Fruit fly (Drosophila melanogaster) whole organism, embryonic: ENCODE measurements around the gene Rad17.
A peak's percentile ranks its signal among the peaks of the same experiment; 100 is the strongest.

Experiments
- Adf1 ChIP-seq: fragments of 200-800 bp; sonication (Bioruptor generic); IDR thresholded peaks from 2 replicates; pipeline ENCODE4 v1.3.6; 2022; ENCODE audit warnings: missing biosample characterization, missing genetic modification characterization
- Bdp1 ChIP-seq: fragments of 200-800 bp; sonication (Bioruptor generic); optimal IDR thresholded peaks from 3 replicates; lab custom pipeline; 2016; ENCODE audit warnings: missing biosample characterization, missing genetic modification characterization
- Bgb ChIP-seq: fragments of 200-800 bp; sonication (Bioruptor generic); IDR thresholded peaks from 2 replicates; pipeline ENCODE4 v1.3.6; 2022; ENCODE audit warnings: missing biosample characterization, missing genetic modification characterization; ENCODE audit not compliant: partially characterized antibody
- CG10209 ChIP-seq: fragments of 200-800 bp; sonication (Bioruptor generic); optimal IDR thresholded peaks from 3 replicates; lab custom pipeline; 2017; ENCODE audit warnings: missing biosample characterization, mild to moderate bottlenecking, missing genetic modification characterization, missing genetic modification reagents
- CG10565 ChIP-seq: fragments of 200-800 bp; sonication (Bioruptor generic); optimal IDR thresholded peaks from 3 replicates; lab custom pipeline; 2016; ENCODE audit warnings: missing biosample characterization, mild to moderate bottlenecking, missing genetic modification characterization
- CG11560 ChIP-seq: fragments of 200-800 bp; sonication (Bioruptor generic); IDR thresholded peaks from 3 replicates; pipeline ENCODE4 v1.3.6; 2022; ENCODE audit warnings: missing biosample characterization, missing genetic modification characterization
- CG1603 ChIP-seq: fragments of 200-800 bp; sonication (Bioruptor generic); optimal IDR thresholded peaks from 2 replicates; lab custom pipeline; 2019; ENCODE audit warnings: missing biosample characterization, mild to moderate bottlenecking, missing genetic modification characterization, moderate library complexity
- CG1647 ChIP-seq: fragments of 200-800 bp; sonication (Bioruptor generic); optimal IDR thresholded peaks from 3 replicates; lab custom pipeline; 2016; ENCODE audit warnings: missing biosample characterization, missing genetic modification characterization
- CG17802 ChIP-seq: fragments of 200-800 bp; sonication (Bioruptor generic); optimal IDR thresholded peaks from 2 replicates; lab custom pipeline; 2018; ENCODE audit warnings: missing biosample characterization, mild to moderate bottlenecking, missing genetic modification characterization, moderate library complexity
- CG31224 ChIP-seq: fragments of 200-800 bp; sonication (Bioruptor generic); IDR thresholded peaks from 2 replicates; pipeline ENCODE4 v1.3.6; 2022; ENCODE audit warnings: missing biosample characterization, missing genetic modification characterization
- CG31441 ChIP-seq: fragments of 200-800 bp; sonication (Bioruptor generic); IDR thresholded peaks from 2 replicates; pipeline ENCODE4 v1.3.6; 2022; ENCODE audit warnings: missing biosample characterization, missing genetic modification characterization
- CG3163 ChIP-seq: fragments of 200-800 bp; sonication (Bioruptor generic); optimal IDR thresholded peaks from 3 replicates; lab custom pipeline; 2016; ENCODE audit warnings: missing biosample characterization, missing genetic modification characterization
- CG5245 ChIP-seq: fragments of 200-800 bp; sonication (Bioruptor generic); optimal IDR thresholded peaks from 3 replicates; lab custom pipeline; 2016; ENCODE audit warnings: missing biosample characterization, missing genetic modification characterization
- CG6254 ChIP-seq: fragments of 200-800 bp; sonication (Bioruptor generic); optimal IDR thresholded peaks from 3 replicates; lab custom pipeline; 2017; ENCODE audit warnings: mild to moderate bottlenecking, missing biosample characterization, missing genetic modification reagents, missing genetic modification characterization
- CG6813 ChIP-seq: fragments of 200-800 bp; sonication (Bioruptor generic); optimal IDR thresholded peaks from 2 replicates; lab custom pipeline; 2017; ENCODE audit warnings: missing biosample characterization, missing genetic modification characterization, mild to moderate bottlenecking, moderate library complexity, missing genetic modification reagents
- CG7372 ChIP-seq: fragments of 200-800 bp; sonication (Bioruptor generic); IDR thresholded peaks from 2 replicates; pipeline ENCODE4 v1.3.6; 2022; ENCODE audit warnings: missing biosample characterization, missing genetic modification characterization
- Chrac-16 ChIP-seq: fragments of 200-800 bp; sonication (Bioruptor generic); optimal IDR thresholded peaks from 3 replicates; lab custom pipeline; 2016; ENCODE audit warnings: missing biosample characterization, missing genetic modification characterization
- CkIIα-i1 ChIP-seq: fragments of 200-800 bp; sonication (Bioruptor generic); IDR thresholded peaks from 2 replicates; pipeline ENCODE4 v1.3.6; 2022; ENCODE audit warnings: missing biosample characterization, missing genetic modification characterization
- D19A ChIP-seq: fragments of 200-800 bp; optimal IDR thresholded peaks from 3 replicates; lab custom pipeline; 2019; ENCODE audit warnings: missing biosample characterization, mild to moderate bottlenecking, missing genetic modification characterization, moderate library complexity
- Deaf1 ChIP-seq: fragments of 200-800 bp; optimal IDR thresholded peaks from 3 replicates; lab custom pipeline; 2019; ENCODE audit warnings: missing biosample characterization, mild to moderate bottlenecking, missing genetic modification characterization, moderate library complexity
- Dip2 ChIP-seq: fragments of 200-800 bp; sonication (Bioruptor generic); IDR thresholded peaks from 2 replicates; pipeline ENCODE4 v1.3.6; 2022; ENCODE audit warnings: missing biosample characterization, missing genetic modification characterization
- Doc2 ChIP-seq: fragments of 200-800 bp; sonication (Bioruptor generic); IDR thresholded peaks from 2 replicates; pipeline ENCODE4 v1.3.6; 2022; ENCODE audit warnings: missing biosample characterization, missing genetic modification characterization
- Ets65A ChIP-seq: fragments of 200-800 bp; sonication (Bioruptor generic); peaks from one replicate; lab custom pipeline; 2016; ENCODE audit warnings: missing biosample characterization, missing genetic modification characterization
- Fer2 ChIP-seq: fragments of 200-800 bp; sonication (Bioruptor generic); optimal IDR thresholded peaks from 2 replicates; lab custom pipeline; 2018; ENCODE audit warnings: missing biosample characterization, mild to moderate bottlenecking, missing genetic modification characterization, moderate library complexity
- HHEX ChIP-seq: fragments of 200-800 bp; sonication (Bioruptor generic); optimal IDR thresholded peaks from 3 replicates; lab custom pipeline; 2017; ENCODE audit warnings: missing biosample characterization, mild to moderate bottlenecking, missing genetic modification characterization, missing genetic modification reagents
- Hr78 ChIP-seq, 2 experiments: fragments of 200-800 bp in 1 of 2; fragments of >200 bp in 1 of 2; sonication (Bioruptor generic) in 1 of 2; optimal IDR thresholded peaks; 2 replicates each; lab custom pipeline; 2017 to 2019; ENCODE audit warnings: missing biosample characterization in 2 of 2, missing genetic modification characterization in 2 of 2, mild to moderate bottlenecking in 1 of 2, moderate library complexity in 1 of 2
- MESR4 ChIP-seq: fragments of 200-800 bp; sonication (Bioruptor generic); optimal IDR thresholded peaks from 2 replicates; lab custom pipeline; 2018; ENCODE audit warnings: missing biosample characterization, mild to moderate bottlenecking, missing genetic modification characterization, moderate library complexity
- Mad ChIP-seq: fragments of 200-800 bp; sonication (Bioruptor generic); optimal IDR thresholded peaks from 2 replicates; lab custom pipeline; 2016; ENCODE audit warnings: missing biosample characterization, missing genetic modification characterization
- NfI ChIP-seq: fragments of 200-800 bp; sonication (Bioruptor generic); optimal IDR thresholded peaks from 3 replicates; lab custom pipeline; 2018; ENCODE audit warnings: missing biosample characterization, mild to moderate bottlenecking, missing genetic modification characterization, moderate library complexity
- Oaz ChIP-seq: fragments of 200-800 bp; sonication (Bioruptor generic); IDR thresholded peaks from 2 replicates; pipeline ENCODE4 v1.3.6; 2022; ENCODE audit warnings: missing biosample characterization, missing genetic modification characterization
- Optix ChIP-seq: fragments of 200-800 bp; sonication (Bioruptor generic); IDR thresholded peaks from 3 replicates; pipeline ENCODE4 v1.3.6; 2022; ENCODE audit warnings: missing biosample characterization, missing genetic modification characterization
- Side ChIP-seq: fragments of 200-800 bp; sonication (Bioruptor generic); optimal IDR thresholded peaks from 2 replicates; lab custom pipeline; 2016; ENCODE audit warnings: missing biosample characterization, missing genetic modification characterization
- Sox102F ChIP-seq: fragments of 200-800 bp; sonication (Bioruptor generic); optimal IDR thresholded peaks from 2 replicates; lab custom pipeline; 2018; ENCODE audit warnings: missing biosample characterization, mild to moderate bottlenecking, missing genetic modification characterization, moderate library complexity
- Sry-β ChIP-seq: fragments of 200-800 bp; sonication (Bioruptor generic); optimal IDR thresholded peaks from 2 replicates; lab custom pipeline; 2018; ENCODE audit warnings: missing biosample characterization, mild to moderate bottlenecking, missing genetic modification characterization, moderate library complexity
- ab ChIP-seq: fragments of 200-800 bp; sonication (Bioruptor generic); optimal IDR thresholded peaks from 2 replicates; lab custom pipeline; 2016; ENCODE audit warnings: missing biosample characterization, missing genetic modification characterization
- crp ChIP-seq, 2 experiments: fragments of 200-800 bp; sonication (Bioruptor generic); optimal IDR thresholded peaks; 2 replicates in 1 of 2; 3 replicates in 1 of 2; lab custom pipeline; 2017; ENCODE audit warnings: missing biosample characterization in 2 of 2, missing genetic modification characterization in 2 of 2, mild to moderate bottlenecking in 1 of 2, moderate library complexity in 1 of 2
- dm ChIP-seq: fragments of 200-800 bp; sonication (Bioruptor generic); optimal IDR thresholded peaks from 3 replicates; lab custom pipeline; 2016; ENCODE audit warnings: missing biosample characterization, missing genetic modification characterization
- hth ChIP-seq: fragments of >200 bp; optimal IDR thresholded peaks from 2 replicates; lab custom pipeline; 2017; ENCODE audit warnings: inconsistent platforms
- kni ChIP-seq: fragments of 200-800 bp; sonication (Bioruptor generic); optimal IDR thresholded peaks from 3 replicates; lab custom pipeline; 2017; ENCODE audit warnings: mild to moderate bottlenecking, missing biosample characterization, missing genetic modification reagents, missing genetic modification characterization
- mam ChIP-seq: fragments of 200-800 bp; sonication (Bioruptor generic); optimal IDR thresholded peaks from 3 replicates; lab custom pipeline; 2016; ENCODE audit warnings: missing biosample characterization, missing genetic modification characterization
- oc ChIP-seq: fragments of 200-800 bp; sonication (Bioruptor generic); optimal IDR thresholded peaks from 2 replicates; lab custom pipeline; 2018; ENCODE audit warnings: missing biosample characterization, mild to moderate bottlenecking, missing genetic modification characterization, moderate library complexity
- p53 ChIP-seq: fragments of 200-800 bp; sonication (Bioruptor generic); optimal IDR thresholded peaks from 2 replicates; lab custom pipeline; 2016; ENCODE audit warnings: missing biosample characterization, missing genetic modification characterization
- peb ChIP-seq: fragments of 200-800 bp; sonication (Bioruptor generic); IDR thresholded peaks from 2 replicates; pipeline ENCODE4 v1.3.6; 2022; ENCODE audit warnings: missing biosample characterization, missing genetic modification characterization
- run ChIP-seq: fragments of 200-800 bp; sonication (Bioruptor generic); optimal IDR thresholded peaks from 3 replicates; lab custom pipeline; 2018; ENCODE audit warnings: missing biosample characterization, mild to moderate bottlenecking, missing genetic modification characterization
- sd ChIP-seq: fragments of 200-800 bp; sonication (Bioruptor generic); optimal IDR thresholded peaks from 3 replicates; lab custom pipeline; 2018; ENCODE audit warnings: missing biosample characterization, mild to moderate bottlenecking, missing genetic modification characterization, moderate library complexity
- slbo ChIP-seq: fragments of 200-800 bp; sonication (Bioruptor generic); IDR thresholded peaks from 2 replicates; pipeline ENCODE4 v1.3.6; 2022; ENCODE audit warnings: missing biosample characterization, missing genetic modification characterization
- so ChIP-seq: fragments of 200-800 bp; sonication (Bioruptor generic); IDR thresholded peaks from 3 replicates; pipeline ENCODE4 v1.3.6; 2022; ENCODE audit warnings: missing biosample characterization, missing genetic modification characterization
- trh ChIP-seq: fragments of 200-800 bp; sonication (Bioruptor generic); optimal IDR thresholded peaks from 2 replicates; lab custom pipeline; 2016; ENCODE audit warnings: missing biosample characterization, missing genetic modification characterization

Gene Rad17

dm6 chr3R:14656760-14657604 is 6.0 kb downstream of the Rad17 start, which contains the start of gene CG3505 (continued):
- no peak for TF ChIP-seq Dip2 (GFP tag; lab: Robert Waterston, UW)
- TF ChIP-seq MESR4 (GFP tag; lab: Kevin White, UChicago) = no peak
- peak in 1 of 2 experiments; percentile 60 for TF ChIP-seq crp (GFP tag; optimal IDR thresholded peaks at IDR 0.05; lab: Kevin White, UChicago)
- TF ChIP-seq trh (GFP tag; lab: Kevin White, UChicago) = no peak
- no peak for TF ChIP-seq CG5245 (GFP tag; lab: Kevin White, UChicago)
- no peak for TF ChIP-seq Hr78 (GFP tag; optimal IDR thresholded peaks at IDR 0.05; lab: Kevin White, UChicago)
- no peak for TF ChIP-seq CG11560 (tag; lab: Robert Waterston, UW)
- no peak for TF ChIP-seq CG6254 (GFP tag; lab: Kevin White, UChicago)
- TF ChIP-seq Sry-β (GFP tag; lab: Kevin White, UChicago) = no peak
- peak; percentile 40 for TF ChIP-seq CG10209
- no peak for TF ChIP-seq so
- TF ChIP-seq D19A (tag; lab: Kevin White, UChicago) = peak; percentile 71
- no peak for TF ChIP-seq CG10565 (GFP tag; lab: Kevin White, UChicago)
- no peak for TF ChIP-seq Optix (GFP tag; lab: Robert Waterston, UW)
- TF ChIP-seq CG1647 (GFP tag; lab: Kevin White, UChicago) = no peak
- peak; percentile 41 for TF ChIP-seq mam (GFP tag; lab: Kevin White, UChicago)
- no peak for TF ChIP-seq Doc2 (GFP tag; lab: Robert Waterston, UW)
- no peak for TF ChIP-seq CG31441 (GFP tag; lab: Robert Waterston, UW)
- no peak for TF ChIP-seq CkIIα-i1 (GFP tag; lab: Robert Waterston, UW)
- no peak for TF ChIP-seq p53 (GFP tag; lab: Kevin White, UChicago)
- TF ChIP-seq HHEX (GFP tag; lab: Kevin White, UChicago) = peak; percentile 70
- TF ChIP-seq NfI (GFP tag; lab: Kevin White, UChicago) = peak; percentile 49
- no peak for TF ChIP-seq sd (tag; lab: Kevin White, UChicago)
- peak; percentile 10 for TF ChIP-seq kni (GFP tag; lab: Kevin White, UChicago)
- TF ChIP-seq Side (GFP tag; lab: Kevin White, UChicago) = peak; percentile 17
- TF ChIP-seq CG17802 (tag; lab: Kevin White, UChicago) = no peak
- TF ChIP-seq ab (GFP tag; lab: Kevin White, UChicago) = no peak
- no peak for TF ChIP-seq CG3163 (GFP tag; lab: Kevin White, UChicago)
- TF ChIP-seq run (tag; lab: Kevin White, UChicago) = peak; percentile 29
- peak; percentile 64 for TF ChIP-seq slbo (GFP tag; lab: Robert Waterston, UW)
- no peak for TF ChIP-seq Sox102F (GFP tag; lab: Kevin White, UChicago)
- TF ChIP-seq Fer2 (tag; lab: Kevin White, UChicago) = no peak
- peak; percentile 30 for TF ChIP-seq CG6813 (GFP tag; lab: Kevin White, UChicago)
- no peak for TF ChIP-seq Chrac-16 (GFP tag; lab: Kevin White, UChicago)
- TF ChIP-seq CG7372 (GFP tag; lab: Robert Waterston, UW) = no peak
- TF ChIP-seq Deaf1 (tag; lab: Kevin White, UChicago) = no peak
- TF ChIP-seq Mad = no peak
- no peak for TF ChIP-seq Oaz (GFP tag; lab: Robert Waterston, UW)
- TF ChIP-seq Bgb (GFP tag; lab: Robert Waterston, UW) = peak; percentile 38
- TF ChIP-seq oc (tag; lab: Kevin White, UChicago) = peak; percentile 33
- TF ChIP-seq CG31224 (GFP tag; lab: Robert Waterston, UW) = no peak
- peak; percentile 20 for TF ChIP-seq Bdp1 (GFP tag; lab: Kevin White, UChicago)
- no peak for TF ChIP-seq dm (GFP tag; lab: Kevin White, UChicago)
- TF ChIP-seq hth (lab: Kevin White, UChicago) = no peak
- TF ChIP-seq Adf1 (GFP tag; lab: Robert Waterston, UW) = no peak
- no peak for TF ChIP-seq Ets65A (GFP tag; lab: Kevin White, UChicago)
- TF ChIP-seq CG1603 = peak; percentile 60
- TF ChIP-seq peb (GFP tag; lab: Robert Waterston, UW) = no peak
